Fruit fly (Drosophila melanogaster) whole organism, embryonic: ENCODE results near the gene Vta1.

Experiments
- Abd-B ChIP-seq: fragments of 200-800 bp; sonication (Bioruptor generic); optimal IDR thresholded peaks from 2 replicates; lab custom pipeline; 2018; ENCODE audit warnings: missing biosample characterization, mild to moderate bottlenecking, missing genetic modification characterization, moderate library complexity
- Asciz ChIP-seq: fragments of 200-800 bp; sonication (Bioruptor generic); optimal IDR thresholded peaks from 2 replicates; lab custom pipeline; 2017; ENCODE audit warnings: missing biosample characterization, mild to moderate bottlenecking, missing genetic modification characterization, missing genetic modification reagents
- Atf-2 ChIP-seq: fragments of 200-800 bp; sonication (Bioruptor generic); optimal IDR thresholded peaks from 2 replicates; lab custom pipeline; 2016; ENCODE audit warnings: missing biosample characterization, missing genetic modification characterization
- CG10274 ChIP-seq: fragments of 200-800 bp; sonication (Bioruptor generic); optimal IDR thresholded peaks from 3 replicates; lab custom pipeline; 2017; ENCODE audit warnings: missing biosample characterization, mild to moderate bottlenecking, missing genetic modification characterization
- CG10959 ChIP-seq: fragments of 200-800 bp; sonication (Bioruptor generic); IDR thresholded peaks from 2 replicates; pipeline ENCODE4 v1.3.6; 2022; ENCODE audit warnings: missing biosample characterization, missing genetic modification characterization
- CG11696 ChIP-seq: fragments of 200-800 bp; sonication (Bioruptor generic); IDR thresholded peaks from 2 replicates; pipeline ENCODE4 v1.3.6; 2022; ENCODE audit warnings: missing biosample characterization, missing genetic modification characterization
- CG11723 ChIP-seq: fragments of 200-800 bp; sonication (Bioruptor generic); optimal IDR thresholded peaks from 2 replicates; lab custom pipeline; 2017; ENCODE audit warnings: missing biosample characterization, mild to moderate bottlenecking, missing genetic modification characterization
- CG1603 ChIP-seq: fragments of 200-800 bp; sonication (Bioruptor generic); optimal IDR thresholded peaks from 2 replicates; lab custom pipeline; 2019; ENCODE audit warnings: missing biosample characterization, mild to moderate bottlenecking, missing genetic modification characterization, moderate library complexity
- CG17385 ChIP-seq: fragments of 200-800 bp; sonication (Bioruptor generic); optimal IDR thresholded peaks from 3 replicates; lab custom pipeline; 2018; ENCODE audit warnings: missing biosample characterization, mild to moderate bottlenecking, missing genetic modification characterization
- CG17612 ChIP-seq: fragments of 200-800 bp; sonication (Bioruptor generic); IDR thresholded peaks from 2 replicates; pipeline ENCODE4 v1.3.6; 2022; ENCODE audit warnings: missing biosample characterization, missing genetic modification characterization
- CG1792 ChIP-seq: fragments of 200-800 bp; sonication (Bioruptor generic); optimal IDR thresholded peaks from 2 replicates; lab custom pipeline; 2016; ENCODE audit warnings: missing biosample characterization, missing genetic modification characterization
- CG32532 ChIP-seq: fragments of 200-800 bp; sonication (Bioruptor generic); IDR thresholded peaks from 2 replicates; pipeline ENCODE4 v1.3.6; 2022; ENCODE audit warnings: missing biosample characterization, missing genetic modification characterization
- CG33213 ChIP-seq: fragments of 200-800 bp; sonication (Bioruptor generic); optimal IDR thresholded peaks from 3 replicates; lab custom pipeline; 2016; ENCODE audit warnings: missing biosample characterization, missing genetic modification characterization
- CG42726 ChIP-seq: fragments of 200-800 bp; sonication (Bioruptor generic); IDR thresholded peaks from 2 replicates; pipeline ENCODE4 v1.3.6; 2022; ENCODE audit warnings: missing biosample characterization, missing genetic modification characterization; ENCODE audit not compliant: partially characterized antibody
- CG4424 ChIP-seq: fragments of 200-800 bp; sonication (Bioruptor generic); optimal IDR thresholded peaks from 3 replicates; lab custom pipeline; 2016; ENCODE audit warnings: missing biosample characterization, missing genetic modification characterization
- CG7271 ChIP-seq: fragments of 200-800 bp; sonication (Bioruptor generic); optimal IDR thresholded peaks from 2 replicates; lab custom pipeline; 2018; ENCODE audit warnings: missing biosample characterization, mild to moderate bottlenecking, missing genetic modification characterization, moderate library complexity
- CG8924 ChIP-seq: fragments of 200-800 bp; optimal IDR thresholded peaks from 3 replicates; lab custom pipeline; 2019; ENCODE audit warnings: missing biosample characterization, mild to moderate bottlenecking, missing genetic modification characterization, moderate library complexity
- CG9437 ChIP-seq: fragments of 200-800 bp; sonication (Bioruptor generic); optimal IDR thresholded peaks from 2 replicates; lab custom pipeline; 2018; ENCODE audit warnings: missing biosample characterization, mild to moderate bottlenecking, missing genetic modification characterization
- CG9727 ChIP-seq: fragments of 200-800 bp; sonication (Bioruptor generic); optimal IDR thresholded peaks from 3 replicates; lab custom pipeline; 2017; ENCODE audit warnings: missing biosample characterization, mild to moderate bottlenecking, missing genetic modification characterization
- CG9797 ChIP-seq: fragments of 200-800 bp; sonication (Bioruptor generic); optimal IDR thresholded peaks from 3 replicates; lab custom pipeline; 2018; ENCODE audit warnings: missing biosample characterization, mild to moderate bottlenecking, missing genetic modification characterization
- E2f1 ChIP-seq: fragments of 200-800 bp; sonication (Bioruptor generic); IDR thresholded peaks from 2 replicates; pipeline ENCODE4 v1.3.6; 2022; ENCODE audit warnings: missing biosample characterization, missing genetic modification characterization
- Gsc ChIP-seq: fragments of 200-800 bp; sonication (Bioruptor generic); IDR thresholded peaks from 2 replicates; pipeline ENCODE4 v1.3.6; 2022; ENCODE audit warnings: missing biosample characterization, missing genetic modification characterization
- H15 ChIP-seq: fragments of 200-800 bp; sonication (Bioruptor generic); IDR thresholded peaks from 3 replicates; pipeline ENCODE4 v1.3.6; 2022; ENCODE audit warnings: missing biosample characterization, missing genetic modification characterization
- HLH4C ChIP-seq: fragments of 200-800 bp; sonication (Bioruptor generic); IDR thresholded peaks from 3 replicates; pipeline ENCODE4 v1.3.6; 2022; ENCODE audit warnings: missing biosample characterization, missing genetic modification characterization; ENCODE audit not compliant: partially characterized antibody
- Hmx ChIP-seq: fragments of 200-800 bp; sonication (Bioruptor generic); optimal IDR thresholded peaks from 2 replicates; lab custom pipeline; 2016; ENCODE audit warnings: missing biosample characterization, missing genetic modification characterization
- Hr51 ChIP-seq, 2 experiments: fragments of 200-800 bp; sonication (Bioruptor generic); optimal IDR thresholded peaks; 2 replicates in 1 of 2; 3 replicates in 1 of 2; lab custom pipeline; 2016 to 2018; ENCODE audit warnings: missing biosample characterization in 2 of 2, missing genetic modification characterization in 2 of 2, mild to moderate bottlenecking in 1 of 2, moderate library complexity in 1 of 2
- Kr ChIP-seq: fragments of 200-800 bp; sonication (Bioruptor generic); optimal IDR thresholded peaks from 2 replicates; lab custom pipeline; 2017; ENCODE audit warnings: missing biosample characterization, mild to moderate bottlenecking, missing genetic modification characterization
- Lhr ChIP-seq: fragments of 200-800 bp; sonication (Bioruptor generic); optimal IDR thresholded peaks from 3 replicates; lab custom pipeline; 2017; ENCODE audit warnings: mild to moderate bottlenecking, missing biosample characterization, missing genetic modification reagents, missing genetic modification characterization
- MESR4 ChIP-seq: fragments of 200-800 bp; sonication (Bioruptor generic); optimal IDR thresholded peaks from 2 replicates; lab custom pipeline; 2018; ENCODE audit warnings: missing biosample characterization, mild to moderate bottlenecking, missing genetic modification characterization, moderate library complexity
- Max ChIP-seq: fragments of 200-800 bp; sonication (Bioruptor generic); optimal IDR thresholded peaks from 2 replicates; lab custom pipeline; 2016; ENCODE audit warnings: missing biosample characterization, mild to moderate bottlenecking, missing genetic modification characterization
- Med ChIP-seq: fragments of 200-800 bp; sonication (Bioruptor generic); peaks from one replicate; lab custom pipeline; 2016; ENCODE audit warnings: missing biosample characterization, missing genetic modification characterization, mild to moderate bottlenecking, inconsistent platforms, moderate library complexity
- Mrtf ChIP-seq: fragments of 200-800 bp; sonication (Bioruptor generic); IDR thresholded peaks from 3 replicates; pipeline ENCODE4 v1.3.6; 2022; ENCODE audit warnings: missing biosample characterization, missing genetic modification characterization
- NK7.1 ChIP-seq: fragments of 200-800 bp; sonication (Bioruptor generic); optimal IDR thresholded peaks from 3 replicates; lab custom pipeline; 2016; ENCODE audit warnings: missing biosample characterization, missing genetic modification characterization
- Opbp ChIP-seq: fragments of 200-800 bp; sonication (Bioruptor generic); IDR thresholded peaks from 3 replicates; pipeline ENCODE4 v1.3.6; 2022; ENCODE audit warnings: missing biosample characterization, missing genetic modification characterization; ENCODE audit not compliant: partially characterized antibody
- Rx ChIP-seq: fragments of 200-800 bp; sonication (Bioruptor generic); IDR thresholded peaks from 2 replicates; pipeline ENCODE4 v1.3.6; 2022; ENCODE audit warnings: missing biosample characterization, missing genetic modification characterization
- Sry-β ChIP-seq: fragments of 200-800 bp; sonication (Bioruptor generic); optimal IDR thresholded peaks from 2 replicates; lab custom pipeline; 2018; ENCODE audit warnings: missing biosample characterization, mild to moderate bottlenecking, missing genetic modification characterization, moderate library complexity
- Stat92E ChIP-seq, 3 experiments: fragments of >200 bp in 2 of 3; fragments of 200-800 bp in 1 of 3; sonication (Bioruptor generic) in 1 of 3; optimal IDR thresholded peaks; 2 replicates each; lab custom pipeline; 2017 to 2019; ENCODE audit warnings: missing biosample characterization in 3 of 3, missing genetic modification characterization in 3 of 3, mild to moderate bottlenecking in 1 of 3, moderate library complexity in 1 of 3
- bigmax ChIP-seq: fragments of 200-800 bp; sonication (Bioruptor generic); optimal IDR thresholded peaks from 2 replicates; lab custom pipeline; 2018; ENCODE audit warnings: missing biosample characterization, mild to moderate bottlenecking, missing genetic modification characterization
- bowl ChIP-seq: fragments of 200-800 bp; sonication (Bioruptor generic); IDR thresholded peaks from 2 replicates; pipeline ENCODE4 v1.3.6; 2022; ENCODE audit warnings: missing biosample characterization, missing genetic modification characterization
- cwo ChIP-seq: fragments of 200-800 bp; sonication (Bioruptor generic); optimal IDR thresholded peaks from 3 replicates; lab custom pipeline; 2017; ENCODE audit warnings: missing biosample characterization, missing genetic modification characterization, mild to moderate bottlenecking, moderate library complexity, missing genetic modification reagents
- eve ChIP-seq, 2 experiments: fragments of >200 bp; optimal IDR thresholded peaks; 2 replicates each; lab custom pipeline; 2017; ENCODE audit warnings: missing biosample characterization in 2 of 2, missing genetic modification characterization in 2 of 2
- exex ChIP-seq: fragments of 200-800 bp; sonication (Bioruptor generic); optimal IDR thresholded peaks from 4 replicates; lab custom pipeline; 2018; ENCODE audit warnings: missing biosample characterization, mild to moderate bottlenecking, missing genetic modification characterization, moderate library complexity
- gcm2 ChIP-seq: fragments of 200-800 bp; sonication (Bioruptor generic); optimal IDR thresholded peaks from 2 replicates; lab custom pipeline; 2016; ENCODE audit warnings: missing biosample characterization, missing genetic modification characterization
- grau ChIP-seq: fragments of 200-800 bp; optimal IDR thresholded peaks from 3 replicates; lab custom pipeline; 2019; ENCODE audit warnings: missing biosample characterization, mild to moderate bottlenecking, missing genetic modification characterization, moderate library complexity
- ken ChIP-seq: fragments of 200-800 bp; sonication (Bioruptor generic); IDR thresholded peaks from 3 replicates; pipeline ENCODE4 v1.3.6; 2022; ENCODE audit warnings: missing biosample characterization, missing genetic modification characterization
- klu ChIP-seq: fragments of 200-800 bp; sonication (Bioruptor generic); IDR thresholded peaks from 2 replicates; pipeline ENCODE4 v1.3.6; 2022; ENCODE audit warnings: missing biosample characterization, missing genetic modification characterization
- rib ChIP-seq: fragments of 200-800 bp; sonication (Bioruptor generic); IDR thresholded peaks from 2 replicates; pipeline ENCODE4 v1.3.6; 2022; ENCODE audit warnings: missing biosample characterization, missing genetic modification characterization
- sd ChIP-seq: fragments of 200-800 bp; sonication (Bioruptor generic); optimal IDR thresholded peaks from 3 replicates; lab custom pipeline; 2018; ENCODE audit warnings: missing biosample characterization, mild to moderate bottlenecking, missing genetic modification characterization, moderate library complexity
- tin ChIP-seq: fragments of 200-800 bp; sonication (Bioruptor generic); optimal IDR thresholded peaks from 3 replicates; lab custom pipeline; 2016; ENCODE audit warnings: missing biosample characterization, missing genetic modification characterization
- tll ChIP-seq, 2 experiments: fragments of 200-800 bp in 1 of 2; fragments of >200 bp in 1 of 2; sonication (Bioruptor generic) in 1 of 2; optimal IDR thresholded peaks; 2 replicates each; lab custom pipeline; 2017 to 2019; ENCODE audit warnings: missing biosample characterization in 2 of 2, missing genetic modification characterization in 2 of 2, mild to moderate bottlenecking in 1 of 2, moderate library complexity in 1 of 2
- tna ChIP-seq: fragments of 200-800 bp; sonication (Bioruptor generic); IDR thresholded peaks from 2 replicates; pipeline ENCODE4 v1.3.6; 2022; ENCODE audit warnings: missing biosample characterization, missing genetic modification characterization; ENCODE audit not compliant: partially characterized antibody

Gene Vta1

dm6 chr3L:1664876-1665275 is 12.2 kb upstream of the Vta1 start, which contains the start of the genes Srrm234 and CG7974 (continued):
- TF ChIP-seq CG1603 (no peak), Hr51 (GFP tag; optimal IDR thresholded peaks at IDR 0.05; lab: Kevin White, UChicago) (no peak), CG32532 (GFP tag; lab: Robert Waterston, UW) (no peak), tin (GFP tag; lab: Kevin White, UChicago) (no peak), Stat92E (GFP tag; optimal IDR thresholded peaks at IDR 0.05; lab: Kevin White, UChicago) (no peak), CG33213 (GFP tag; lab: Kevin White, UChicago) (no peak), Rx (GFP tag; lab: Robert Waterston, UW) (no peak), CG17385 (GFP tag; lab: Kevin White, UChicago) (no peak), tna (no peak), Mrtf (GFP tag; lab: Robert Waterston, UW) (no peak), MESR4 (GFP tag; lab: Kevin White, UChicago) (peak; percentile 84), Atf-2 (GFP tag; lab: Kevin White, UChicago) (no peak), Lhr (GFP tag; lab: Kevin White, UChicago) (peak; percentile 5), CG9437 (GFP tag; lab: Kevin White, UChicago) (peak; percentile 83), CG1792 (no peak), Hmx (no peak), CG8924 (tag; lab: Kevin White, UChicago) (peak; percentile 9), CG42726 (no peak), CG17612 (GFP tag; lab: Robert Waterston, UW) (no peak), cwo (GFP tag; lab: Kevin White, UChicago) (no peak), CG11696 (no peak), CG10274 (GFP tag; lab: Kevin White, UChicago) (no peak), CG11723 (GFP tag; lab: Kevin White, UChicago) (no peak), Abd-B (GFP tag; lab: Kevin White, UChicago) (no peak), CG7271 (tag; lab: Kevin White, UChicago) (no peak), Kr (no peak), bowl (GFP tag; lab: Robert Waterston, UW) (no peak), rib (no peak), Asciz (no peak), NK7.1 (GFP tag; lab: Kevin White, UChicago) (no peak), bigmax (peak; percentile 46), CG9797 (peak; percentile 93), ken (no peak), CG9727 (GFP tag; lab: Kevin White, UChicago) (no peak), Max (GFP tag; lab: Kevin White, UChicago) (peak; percentile 3), HLH4C (no peak), grau (peak; percentile 4), Gsc (GFP tag; lab: Robert Waterston, UW) (no peak), tll (GFP tag; optimal IDR thresholded peaks at IDR 0.05; lab: Kevin White, UChicago) (no peak), sd (tag; lab: Kevin White, UChicago) (no peak), eve (GFP tag; optimal IDR thresholded peaks at IDR 0.05; lab: Kevin White, UChicago) (no peak), H15 (GFP tag; lab: Robert Waterston, UW) (no peak), CG10959 (GFP tag; lab: Robert Waterston, UW) (no peak), gcm2 (GFP tag; lab: Kevin White, UChicago) (no peak), klu (GFP tag; lab: Robert Waterston, UW) (no peak), Sry-β (peak; percentile 50), Med (GFP tag; lab: Kevin White, UChicago) (peak; percentile 78), CG4424 (GFP tag; lab: Kevin White, UChicago) (no peak), E2f1 (GFP tag; lab: Robert Waterston, UW) (no peak), Opbp (GFP tag; lab: Robert Waterston, UW) (peak; percentile 51; the same call in 1 of the 3 replicates), exex (tag; lab: Kevin White, UChicago) (no peak)
